Fruit fly (Drosophila melanogaster) S2 (cell line): Measurements from ENCODE around the gene CG13721.

ENCODE experiments used
- CG8478 ChIP-seq: fragments of >200 bp; optimal IDR thresholded peaks from 2 replicates; lab custom pipeline; 2018
- CTCF ChIP-seq, 2 experiments: fragments of >200 bp; optimal IDR thresholded peaks; 2 replicates each; lab custom pipeline; 2018

dm6 chr3L:4543807-4544197 is 46.2 kb upstream of the CG13721 start:
- no peak for TF ChIP-seq CG8478
- no peak for TF ChIP-seq CTCF (optimal IDR thresholded peaks at IDR 0.05; lab: Kevin White, UChicago)
